Fruit fly (Drosophila melanogaster) whole organism, prepupa: ENCODE results near the gene CG46280.

ENCODE experiments used
- CG11762 ChIP-seq: fragments of 200-800 bp; sonication (Bioruptor generic); optimal IDR thresholded peaks from 3 replicates; lab custom pipeline; 2016; ENCODE audit warnings: missing biosample characterization, missing genetic modification characterization; ENCODE audit not compliant: insufficient read depth
- CG15336 ChIP-seq: fragments of 200-800 bp; sonication (Bioruptor generic); IDR thresholded peaks from 2 replicates; pipeline ENCODE4 v1.3.6; 2022; ENCODE audit warnings: missing biosample characterization, missing genetic modification characterization
- CG1621 ChIP-seq: fragments of 200-800 bp; sonication (Bioruptor generic); optimal IDR thresholded peaks from 3 replicates; lab custom pipeline; 2018; ENCODE audit warnings: missing biosample characterization, mild to moderate bottlenecking, missing genetic modification characterization
- CG3032 ChIP-seq: fragments of 200-800 bp; optimal IDR thresholded peaks from 2 replicates; lab custom pipeline; 2019; ENCODE audit warnings: missing biosample characterization, mild to moderate bottlenecking, missing genetic modification characterization, moderate library complexity
- CG32006 ChIP-seq: fragments of 200-800 bp; sonication (Bioruptor generic); optimal IDR thresholded peaks from 3 replicates; lab custom pipeline; 2017; ENCODE audit warnings: missing biosample characterization, mild to moderate bottlenecking, missing genetic modification characterization
- CG34406 ChIP-seq: fragments of 200-800 bp; sonication (Bioruptor generic); optimal IDR thresholded peaks from 3 replicates; lab custom pipeline; 2016; ENCODE audit warnings: missing biosample characterization, missing genetic modification characterization
- CG6276 ChIP-seq: fragments of 200-800 bp; sonication (Bioruptor generic); optimal IDR thresholded peaks from 2 replicates; lab custom pipeline; 2017; ENCODE audit warnings: missing biosample characterization, mild to moderate bottlenecking, missing genetic modification characterization
- CG6792 ChIP-seq: fragments of 200-800 bp; sonication (Bioruptor generic); optimal IDR thresholded peaks from 3 replicates; lab custom pipeline; 2016; ENCODE audit warnings: missing biosample characterization, missing genetic modification characterization
- CG6854 ChIP-seq: fragments of 200-800 bp; sonication (Bioruptor generic); optimal IDR thresholded peaks from 2 replicates; lab custom pipeline; 2017; ENCODE audit warnings: missing biosample characterization, mild to moderate bottlenecking, missing genetic modification characterization
- CG7368 ChIP-seq: fragments of 200-800 bp; sonication (Bioruptor generic); optimal IDR thresholded peaks from 3 replicates; lab custom pipeline; 2016; ENCODE audit warnings: missing biosample characterization, missing genetic modification characterization
- CG8119 ChIP-seq: fragments of 200-800 bp; sonication (Bioruptor generic); IDR thresholded peaks from 3 replicates; pipeline ENCODE4 v1.3.6; 2022; ENCODE audit warnings: missing biosample characterization, missing genetic modification characterization
- CG8319 ChIP-seq: fragments of 200-800 bp; sonication (Bioruptor generic); optimal IDR thresholded peaks from 3 replicates; lab custom pipeline; 2016; ENCODE audit warnings: missing biosample characterization, missing genetic modification characterization
- CG9139 ChIP-seq: fragments of 200-800 bp; sonication (Bioruptor generic); optimal IDR thresholded peaks from 3 replicates; lab custom pipeline; 2017; ENCODE audit warnings: missing biosample characterization, mild to moderate bottlenecking, missing genetic modification characterization
- Eip75B ChIP-seq: fragments of 200-800 bp; sonication (Bioruptor generic); optimal IDR thresholded peaks from 3 replicates; lab custom pipeline; 2016; ENCODE audit warnings: missing biosample characterization, missing genetic modification characterization
- Eip93F ChIP-seq: fragments of 200-800 bp; sonication (Bioruptor generic); optimal IDR thresholded peaks from 2 replicates; lab custom pipeline; 2016; ENCODE audit warnings: missing biosample characterization, mild to moderate bottlenecking, missing genetic modification characterization
- Ets21C ChIP-seq: fragments of 200-800 bp; sonication (Bioruptor generic); optimal IDR thresholded peaks from 3 replicates; lab custom pipeline; 2016; ENCODE audit warnings: missing biosample characterization, missing genetic modification characterization
- Ets96B ChIP-seq: fragments of 200-800 bp; optimal IDR thresholded peaks from 2 replicates; lab custom pipeline; 2019; ENCODE audit warnings: missing biosample characterization, mild to moderate bottlenecking, missing genetic modification characterization, moderate library complexity
- Gug ChIP-seq: fragments of 200-800 bp; sonication (Bioruptor generic); IDR thresholded peaks from 2 replicates; pipeline ENCODE4 v1.3.6; 2022; ENCODE audit warnings: missing biosample characterization, missing genetic modification characterization
- Lpt ChIP-seq: fragments of 200-800 bp; sonication (Bioruptor generic); optimal IDR thresholded peaks from 3 replicates; lab custom pipeline; 2016; ENCODE audit warnings: missing biosample characterization, missing genetic modification characterization
- Smox ChIP-seq: fragments of 200-800 bp; sonication (Bioruptor generic); optimal IDR thresholded peaks from 3 replicates; lab custom pipeline; 2016; ENCODE audit warnings: missing biosample characterization, missing genetic modification characterization
- Sox102F ChIP-seq: fragments of 200-800 bp; sonication (Bioruptor generic); optimal IDR thresholded peaks from 2 replicates; lab custom pipeline; 2016; ENCODE audit warnings: missing biosample characterization, mild to moderate bottlenecking, missing genetic modification characterization
- Sox15 ChIP-seq: fragments of 200-800 bp; sonication (Bioruptor generic); optimal IDR thresholded peaks from 3 replicates; lab custom pipeline; 2016; ENCODE audit warnings: missing biosample characterization, missing genetic modification characterization
- acj6 ChIP-seq: fragments of 200-800 bp; sonication (Bioruptor generic); optimal IDR thresholded peaks from 3 replicates; lab custom pipeline; 2016; ENCODE audit warnings: missing biosample characterization, missing genetic modification characterization
- cyc ChIP-seq: fragments of 200-800 bp; sonication (Bioruptor generic); optimal IDR thresholded peaks from 3 replicates; lab custom pipeline; 2016; ENCODE audit warnings: missing biosample characterization, missing genetic modification characterization
- dsx ChIP-seq: fragments of 200-800 bp; optimal IDR thresholded peaks from 3 replicates; lab custom pipeline; 2019; ENCODE audit warnings: missing biosample characterization, mild to moderate bottlenecking, missing genetic modification characterization, moderate library complexity; ENCODE audit not compliant: poor library complexity, severe bottlenecking
- eg ChIP-seq: fragments of 200-800 bp; sonication (Bioruptor generic); IDR thresholded peaks from 3 replicates; pipeline ENCODE4 v1.3.6; 2022; ENCODE audit warnings: missing biosample characterization, missing genetic modification characterization
- esn ChIP-seq: fragments of 200-800 bp; sonication (Bioruptor generic); optimal IDR thresholded peaks from 2 replicates; lab custom pipeline; 2016; ENCODE audit warnings: missing biosample characterization, mild to moderate bottlenecking, missing genetic modification characterization, moderate library complexity
- fkh ChIP-seq: fragments of 200-800 bp; sonication (Bioruptor generic); optimal IDR thresholded peaks from 3 replicates; lab custom pipeline; 2017; ENCODE audit warnings: missing biosample characterization, mild to moderate bottlenecking, missing genetic modification characterization, moderate library complexity
- ss ChIP-seq, 2 experiments: fragments of 200-800 bp; sonication (Bioruptor generic); optimal IDR thresholded peaks; 2 replicates in 1 of 2; 3 replicates in 1 of 2; lab custom pipeline; 2017 to 2018; ENCODE audit warnings: mild to moderate bottlenecking in 2 of 2, missing biosample characterization in 2 of 2, missing genetic modification characterization in 2 of 2, moderate library complexity in 1 of 2
- svp ChIP-seq: fragments of 200-800 bp; sonication (Bioruptor generic); peaks from one replicate; lab custom pipeline; 2016; ENCODE audit warnings: missing biosample characterization, missing genetic modification characterization
- topi ChIP-seq: fragments of 200-800 bp; sonication (Bioruptor generic); optimal IDR thresholded peaks from 3 replicates; lab custom pipeline; 2016; ENCODE audit warnings: missing biosample characterization, missing genetic modification characterization
- vri ChIP-seq: fragments of 200-800 bp; sonication (Bioruptor generic); optimal IDR thresholded peaks from 3 replicates; lab custom pipeline; 2016; ENCODE audit warnings: missing biosample characterization, mild to moderate bottlenecking, missing genetic modification characterization

The CG46280 gene

dm6 chr3R:12995047-12995446, 35.4 kb downstream of the CG46280 start, which contains the start of gene yellow-f2:
yellow-f2 (minus strand) TSS chr3R:12995147.
- TF ChIP-seq topi (GFP tag; lab: Kevin White, UChicago): no peak
- no peak for TF ChIP-seq Lpt (GFP tag; lab: Kevin White, UChicago)
- no peak for TF ChIP-seq acj6
- TF ChIP-seq Ets21C (GFP tag; lab: Kevin White, UChicago): no peak

- TF ChIP-seq svp (GFP tag; lab: Kevin White, UChicago): peak; percentile 98
- no peak for TF ChIP-seq CG6276 (GFP tag; lab: Kevin White, UChicago)
These were observed 37.4 kb downstream of the CG46280 start, which contains the start of gene yellow-f for dm6 chr3R:12993018-12993417. yellow-f (minus strand) TSS chr3R:12993201.

- no peak for TF ChIP-seq Eip93F
- TF ChIP-seq CG8319: no peak
- no peak for TF ChIP-seq CG1621 (tag; lab: Kevin White, UChicago)
- no peak for TF ChIP-seq CG32006
- TF ChIP-seq CG11762 (GFP tag; lab: Kevin White, UChicago): no peak
- TF ChIP-seq Eip75B (GFP tag; lab: Kevin White, UChicago): no peak
- no peak for TF ChIP-seq CG3032 (tag; lab: Kevin White, UChicago)
- no peak for TF ChIP-seq topi (GFP tag; lab: Kevin White, UChicago)
- no peak for TF ChIP-seq CG9139 (GFP tag; lab: Kevin White, UChicago)
- no peak for TF ChIP-seq Gug (GFP tag; lab: Robert Waterston, UW)
- TF ChIP-seq Sox102F (GFP tag; lab: Kevin White, UChicago): no peak
- no peak for TF ChIP-seq Sox15
- TF ChIP-seq vri: no peak
- no peak for TF ChIP-seq CG7368 (GFP tag; lab: Kevin White, UChicago)
These were observed 42.0 kb downstream of the CG46280 start, which contains the start of gene CG14383 for dm6 chr3R:12988411-12988810. CG14383 (minus strand) TSS chr3R:12988511.

- no peak for TF ChIP-seq CG6854 (GFP tag; lab: Kevin White, UChicago)
- peak; percentile 52 for TF ChIP-seq esn (GFP tag; lab: Kevin White, UChicago)
- TF ChIP-seq cyc (GFP tag; lab: Kevin White, UChicago): peak; percentile 1
- peak; percentile 67 for TF ChIP-seq CG15336 (GFP tag; lab: Robert Waterston, UW)
- TF ChIP-seq dsx: no peak
- TF ChIP-seq CG8119: peak; percentile 41; the same call in 2 of the 3 replicates
- no peak for TF ChIP-seq acj6
- peak; percentile 57 for TF ChIP-seq CG3032 (tag; lab: Kevin White, UChicago)
- TF ChIP-seq ss (GFP tag; optimal IDR thresholded peaks at IDR 0.05; lab: Kevin White, UChicago): no peak
- peak; percentile 48 for TF ChIP-seq svp (GFP tag; lab: Kevin White, UChicago)
These were observed 44.5 kb downstream of the CG46280 start, which contains the start of gene CG31342 for dm6 chr3R:12985828-12986530. CG31342 (plus strand) TSS chr3R:12986041.

DNA sequence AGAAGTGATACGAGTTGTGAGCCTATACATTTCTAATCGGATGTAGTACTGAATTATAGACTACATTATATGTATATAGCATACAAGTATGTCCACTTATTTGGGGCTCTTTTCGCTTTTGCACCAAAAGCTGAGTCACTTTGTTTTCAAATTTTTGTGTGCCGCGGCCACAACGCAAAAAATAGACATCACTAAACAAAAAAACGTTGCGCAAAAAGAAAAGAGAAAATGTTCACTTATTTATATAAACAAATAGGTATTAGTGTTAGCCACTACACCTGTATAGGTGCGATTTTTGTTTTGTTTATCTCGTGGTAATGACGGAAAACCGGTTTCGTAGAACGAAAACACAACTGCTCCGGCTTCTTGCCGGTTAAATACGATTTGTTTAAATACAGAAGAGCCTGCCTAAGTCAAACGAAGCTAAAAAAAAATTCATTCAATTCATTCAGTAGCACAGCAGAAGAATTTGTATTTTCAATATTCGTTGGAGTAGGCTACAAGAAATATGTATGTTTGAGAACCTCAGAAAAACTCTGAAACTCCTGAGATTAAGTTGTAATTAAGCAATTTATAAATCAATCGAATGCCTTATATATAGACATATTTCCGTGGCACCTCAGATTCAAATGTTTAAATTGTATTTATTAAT, 47.4 kb downstream of the CG46280 start:
- no peak for TF ChIP-seq CG32006
- peak; percentile 41; the same call in 1 of the 2 replicates for TF ChIP-seq CG15336 (GFP tag; lab: Robert Waterston, UW)
- TF ChIP-seq Smox: no peak
- TF ChIP-seq Ets96B (tag; lab: Kevin White, UChicago): no peak
- TF ChIP-seq eg (GFP tag; lab: Robert Waterston, UW): peak; percentile 55; the same call in 2 of the 3 replicates
- TF ChIP-seq svp (GFP tag; lab: Kevin White, UChicago): peak; percentile 36
- no peak for TF ChIP-seq CG34406
- TF ChIP-seq CG8119: peak; percentile 13; the same call in 1 of the 3 replicates
- peak; percentile 45 for TF ChIP-seq fkh (GFP tag; lab: Kevin White, UChicago)
- TF ChIP-seq CG6792 (GFP tag; lab: Kevin White, UChicago): no peak
- TF ChIP-seq Sox15: no peak
- TF ChIP-seq vri: peak; percentile 36
